Worm (Caenorhabditis elegans): ENCODE results near the gene C36C9.5.
"Not testable (repeated sequence)": the region's sequence is repeated elsewhere in the genome, so short reads cannot be mapped to it uniquely, and the experiment has no call there.

Gene C36C9.5

ce11 chrX:1703840-1704239 is at the start of gene C36C9.5:
C36C9.5 (minus strand) TSS chrX:1703940.
- TF ChIP-seq lin-13 (GFP tag; optimal IDR thresholded peaks at IDR 0.05) (no peak), nhr-77 (tag; optimal IDR thresholded peaks at IDR 0.05) (no peak), gmeb-1 (tag; optimal IDR thresholded peaks at IDR 0.05) (no peak)

DNA sequence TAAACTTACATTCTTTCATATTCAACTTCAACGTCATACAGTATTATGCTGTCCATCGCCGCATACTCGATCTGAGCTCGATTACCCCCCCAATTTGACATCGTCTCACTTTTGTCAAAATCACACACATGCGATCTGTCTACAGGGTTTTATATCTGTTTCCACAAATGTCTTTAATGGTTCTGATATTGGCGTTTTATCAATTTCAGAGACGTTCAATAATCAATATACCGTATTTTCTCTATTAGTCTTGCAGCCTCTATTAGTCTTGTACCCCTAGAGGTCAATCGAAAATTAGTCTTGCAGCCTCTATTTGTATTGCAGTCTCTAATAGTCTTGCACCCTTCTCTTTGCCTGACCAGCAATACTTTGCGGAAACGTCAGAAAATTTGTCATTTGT is 44.7 kb upstream of the C36C9.5 start, which contains the start of gene Y75D11A.6:
TSS of gene Y75D11A.6 (minus strand) at position 101 of the 400 bp plus-strand sequence.
- not testable (repeated sequence) for TF ChIP-seq ama-1 (optimal IDR thresholded peaks at IDR 0.05); blmp-1 (tag; optimal IDR thresholded peaks at IDR 0.05; ENCODE audit: insufficient read depth); unc-39 (tag; optimal IDR thresholded peaks at IDR 0.05)

DNA sequence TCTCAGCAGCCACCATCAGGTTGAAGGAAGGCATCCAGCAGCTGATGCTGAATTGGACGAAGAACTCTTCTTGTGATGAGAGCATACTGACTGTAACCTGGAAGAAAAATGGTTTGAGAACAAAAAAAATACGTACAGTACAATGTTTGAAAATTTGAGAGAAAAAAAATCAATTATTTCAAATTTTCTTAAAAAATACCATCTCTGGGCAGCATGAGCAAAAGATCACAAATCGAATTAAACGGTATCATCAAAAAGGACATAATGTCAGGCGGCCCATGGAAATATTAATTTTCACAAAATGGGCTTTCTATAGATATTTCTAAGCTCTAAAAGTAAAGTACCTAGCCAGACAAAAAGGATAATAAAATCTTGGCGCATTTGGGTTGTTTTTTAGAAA is 42.4 kb upstream of the C36C9.5 start, which contains the start of gene Y75D11A.3:
TSS of gene Y75D11A.3 (minus strand) at position 101 of the 400 bp plus-strand sequence.
- not testable (repeated sequence) for TF ChIP-seq elt-3, ZK546.5, mbf-1 (tag; optimal IDR thresholded peaks at IDR 0.05)

DNA sequence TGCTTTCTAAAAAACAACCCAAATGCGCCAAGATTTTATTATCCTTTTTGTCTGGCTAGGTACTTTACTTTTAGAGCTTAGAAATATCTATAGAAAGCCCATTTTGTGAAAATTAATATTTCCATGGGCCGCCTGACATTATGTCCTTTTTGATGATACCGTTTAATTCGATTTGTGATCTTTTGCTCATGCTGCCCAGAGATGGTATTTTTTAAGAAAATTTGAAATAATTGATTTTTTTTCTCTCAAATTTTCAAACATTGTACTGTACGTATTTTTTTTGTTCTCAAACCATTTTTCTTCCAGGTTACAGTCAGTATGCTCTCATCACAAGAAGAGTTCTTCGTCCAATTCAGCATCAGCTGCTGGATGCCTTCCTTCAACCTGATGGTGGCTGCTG is 38.8 kb upstream of the C36C9.5 start, which contains the start of gene Y75D11A.2:
TSS of gene Y75D11A.2 (plus strand) at position 301 of the 400 bp plus-strand sequence.
- TF ChIP-seq nhr-77, mab-5, sem-4 (tag; optimal IDR thresholded peaks at IDR 0.05): not testable (repeated sequence)

DNA sequence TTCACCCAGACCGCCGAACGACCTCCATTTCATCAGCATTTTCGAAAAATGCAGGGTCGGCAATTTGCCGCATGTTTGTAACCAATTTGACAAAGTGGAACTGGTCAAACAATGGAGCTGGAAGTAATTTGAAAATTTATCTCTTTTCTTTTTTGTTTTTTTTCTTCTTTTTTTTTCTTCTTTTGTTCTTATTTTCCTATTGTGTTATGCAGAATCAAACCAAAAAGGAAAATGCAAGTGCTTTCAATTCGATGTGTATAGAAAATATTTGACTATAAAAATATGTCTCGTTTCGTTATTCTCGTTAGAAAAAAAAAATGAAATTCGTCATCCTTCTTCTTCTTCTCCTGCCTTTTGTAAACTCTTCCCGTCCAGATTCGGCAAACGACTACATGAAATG is 33.9 kb upstream of the C36C9.5 start, which contains the start of gene F07G6.10:
TSS of gene F07G6.10 (plus strand) at position 301 of the 400 bp plus-strand sequence.
- no peak for TF ChIP-seq ZK546.5 (tag; optimal IDR thresholded peaks at IDR 0.05)
- no peak for TF ChIP-seq nhr-25 (tag; optimal IDR thresholded peaks at IDR 0.05)
- TF ChIP-seq elt-1 (tag; optimal IDR thresholded peaks at IDR 0.05), result no peak
- no peak for TF ChIP-seq ama-1 (optimal IDR thresholded peaks at IDR 0.05)
- no peak for TF ChIP-seq unc-55 (GFP tag; optimal IDR thresholded peaks at IDR 0.05)
- TF ChIP-seq nhr-11 (tag; optimal IDR thresholded peaks at IDR 0.05), result no peak
- no peak for TF ChIP-seq ztf-11 (tag; optimal IDR thresholded peaks at IDR 0.05)
- no peak for TF ChIP-seq alr-1 (tag; optimal IDR thresholded peaks at IDR 0.05)
- no peak for TF ChIP-seq blmp-1 (tag; optimal IDR thresholded peaks at IDR 0.05; ENCODE audit: insufficient read depth)
- no peak for TF ChIP-seq nhr-23 (tag; optimal IDR thresholded peaks at IDR 0.05)
- TF ChIP-seq sem-4 (tag; optimal IDR thresholded peaks at IDR 0.05), result no peak
- no peak for TF ChIP-seq sma-9 (GFP tag; optimal IDR thresholded peaks at IDR 0.05)
- TF ChIP-seq sma-9 (tag; optimal IDR thresholded peaks at IDR 0.05), result no peak
- TF ChIP-seq ztf-1 (GFP tag; conservative IDR thresholded peaks at IDR 0.05), result no peak
- no peak for TF ChIP-seq unc-39 (tag; optimal IDR thresholded peaks at IDR 0.05)
- no peak for TF ChIP-seq nhr-21 (tag; optimal IDR thresholded peaks at IDR 0.05)
- no peak for TF ChIP-seq nhr-129 (tag; optimal IDR thresholded peaks at IDR 0.05)
- TF ChIP-seq dmd-4 (tag; optimal IDR thresholded peaks at IDR 0.05), result no peak
- no peak for TF ChIP-seq lin-11 (tag; optimal IDR thresholded peaks at IDR 0.05)

DNA sequence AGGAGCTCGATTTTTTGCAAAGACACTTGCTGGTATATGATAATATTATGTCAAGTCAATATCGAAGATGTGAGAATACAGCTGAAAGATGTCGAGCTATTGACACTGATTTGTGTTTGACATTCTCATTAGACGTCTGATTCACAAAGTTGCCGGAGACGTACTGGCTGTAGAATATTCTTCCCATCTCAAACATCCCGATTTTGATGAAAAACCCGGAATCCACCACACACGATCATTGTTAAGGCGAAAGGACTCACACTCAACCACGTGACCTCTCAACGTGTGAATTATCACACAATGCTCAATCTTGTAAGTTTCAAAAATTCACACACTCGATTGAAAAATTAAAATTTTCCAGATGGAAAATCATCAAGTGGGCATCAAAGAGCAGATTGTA is 32.2 kb upstream of the C36C9.5 start, which contains the start of gene F07G6.12:
TSS of gene F07G6.12 (plus strand) at position 301 of the 400 bp plus-strand sequence.
- TF ChIP-seq nhr-21 (tag; optimal IDR thresholded peaks at IDR 0.05) (no peak), lin-13 (GFP tag; optimal IDR thresholded peaks at IDR 0.05) (no peak), nhr-6 (tag; optimal IDR thresholded peaks at IDR 0.05) (no peak), mab-5 (tag; optimal IDR thresholded peaks at IDR 0.05) (no peak), nhr-77 (tag; optimal IDR thresholded peaks at IDR 0.05) (no peak), lin-39 (tag; optimal IDR thresholded peaks at IDR 0.05) (no peak), mdl-1 (tag; optimal IDR thresholded peaks at IDR 0.05) (no peak)

DNA sequence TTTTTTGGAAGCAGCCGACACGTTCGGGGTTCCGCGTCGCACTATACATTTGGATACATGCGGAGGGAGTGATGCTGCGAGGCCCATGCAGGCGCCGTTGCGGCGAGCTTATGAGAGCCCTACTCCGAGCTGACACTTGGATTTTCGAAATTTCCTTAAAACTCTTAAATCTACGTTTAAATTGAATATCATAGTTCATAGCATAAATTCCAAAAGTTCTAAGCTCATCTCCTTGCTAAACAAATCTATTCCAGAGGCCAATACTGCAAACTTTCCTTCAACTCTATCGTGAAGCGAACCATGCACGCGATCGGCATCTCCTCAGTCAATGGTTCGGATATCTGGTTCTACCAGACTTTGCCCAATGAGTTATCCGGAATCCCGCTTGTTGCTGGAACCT is 25.8 kb upstream of the C36C9.5 start, which contains the start of gene dgn-3:
TSS of gene dgn-3 (plus strand) at position 301 of the 400 bp plus-strand sequence.
- no peak for TF ChIP-seq lsy-2 (tag; optimal IDR thresholded peaks at IDR 0.05)
- TF ChIP-seq egl-27 (tag; optimal IDR thresholded peaks at IDR 0.05), result no peak
- TF ChIP-seq skn-1 (tag; optimal IDR thresholded peaks at IDR 0.05), result no peak
- TF ChIP-seq ceh-16 (tag; optimal IDR thresholded peaks at IDR 0.05), result no peak
- no peak for TF ChIP-seq ztf-11 (tag; optimal IDR thresholded peaks at IDR 0.05)
- TF ChIP-seq peb-1 (tag; optimal IDR thresholded peaks at IDR 0.05), result no peak
- TF ChIP-seq mdl-1 (tag; optimal IDR thresholded peaks at IDR 0.05), result no peak
- TF ChIP-seq nhr-21 (tag; optimal IDR thresholded peaks at IDR 0.05), result no peak
- TF ChIP-seq lin-39 (tag; optimal IDR thresholded peaks at IDR 0.05), result no peak
- TF ChIP-seq nhr-11 (tag; optimal IDR thresholded peaks at IDR 0.05), result no peak
- TF ChIP-seq ceh-82 (tag; optimal IDR thresholded peaks at IDR 0.05), result no peak
- no peak for TF ChIP-seq nhr-12 (tag; optimal IDR thresholded peaks at IDR 0.05)
- no peak for TF ChIP-seq ztf-4 (tag; optimal IDR thresholded peaks at IDR 0.05)
- no peak for TF ChIP-seq C34F6.9 (tag; optimal IDR thresholded peaks at IDR 0.05)
- no peak for TF ChIP-seq ama-1 (optimal IDR thresholded peaks at IDR 0.05)
- TF ChIP-seq ztf-1 (GFP tag; conservative IDR thresholded peaks at IDR 0.05), result no peak
- no peak for TF ChIP-seq lin-13 (GFP tag; optimal IDR thresholded peaks at IDR 0.05)
- no peak for TF ChIP-seq elt-1 (tag; optimal IDR thresholded peaks at IDR 0.05)
- TF ChIP-seq nhr-25 (tag; optimal IDR thresholded peaks at IDR 0.05), result no peak
- TF ChIP-seq nhr-10 (tag; optimal IDR thresholded peaks at IDR 0.05), result no peak
